Fruit fly (Drosophila melanogaster) whole organism, adult: Measurements from ENCODE around the gene CG14302.

ENCODE experiments used
- CG11617 ChIP-seq: fragments of 200-800 bp; sonication (Bioruptor generic); optimal IDR thresholded peaks from 2 replicates; lab custom pipeline; 2017; ENCODE audit warnings: mild to moderate bottlenecking, missing biosample characterization, missing genetic modification reagents, missing genetic modification characterization
- CG12768 ChIP-seq: fragments of 200-800 bp; sonication (Bioruptor generic); optimal IDR thresholded peaks from 2 replicates; lab custom pipeline; 2017; ENCODE audit warnings: missing biosample characterization, missing genetic modification characterization, mild to moderate bottlenecking, moderate library complexity, missing genetic modification reagents
- CG14711 ChIP-seq: fragments of 200-800 bp; sonication (Bioruptor generic); optimal IDR thresholded peaks from 2 replicates; lab custom pipeline; 2018; ENCODE audit warnings: missing biosample characterization, mild to moderate bottlenecking, missing genetic modification characterization, moderate library complexity
- CG1620 ChIP-seq: fragments of 200-800 bp; sonication (Bioruptor generic); optimal IDR thresholded peaks from 2 replicates; lab custom pipeline; 2016; ENCODE audit warnings: missing biosample characterization, missing genetic modification characterization
- CG33017 ChIP-seq: fragments of 200-800 bp; sonication (Bioruptor generic); optimal IDR thresholded peaks from 2 replicates; lab custom pipeline; 2018; ENCODE audit warnings: missing biosample characterization, mild to moderate bottlenecking, missing genetic modification characterization, moderate library complexity
- CG5204 ChIP-seq: fragments of 200-800 bp; sonication (Bioruptor generic); optimal IDR thresholded peaks from 2 replicates; lab custom pipeline; 2016; ENCODE audit warnings: missing biosample characterization, missing genetic modification characterization
- CG7045 ChIP-seq: fragments of 200-800 bp; sonication (Bioruptor generic); optimal IDR thresholded peaks from 2 replicates; lab custom pipeline; 2017; ENCODE audit warnings: missing biosample characterization, mild to moderate bottlenecking, missing genetic modification characterization
- CG7101 ChIP-seq: fragments of 200-800 bp; sonication (Bioruptor generic); optimal IDR thresholded peaks from 2 replicates; lab custom pipeline; 2018; ENCODE audit warnings: missing biosample characterization, mild to moderate bottlenecking, missing genetic modification characterization, moderate library complexity
- Clk ChIP-seq: fragments of 200-800 bp; sonication (Bioruptor generic); optimal IDR thresholded peaks from 2 replicates; lab custom pipeline; 2017; ENCODE audit warnings: missing biosample characterization, missing genetic modification characterization
- Crg-1 ChIP-seq: fragments of 200-800 bp; sonication (Bioruptor generic); optimal IDR thresholded peaks from 2 replicates; lab custom pipeline; 2016; ENCODE audit warnings: missing biosample characterization, missing genetic modification characterization
- Hr96 ChIP-seq: fragments of 200-800 bp; sonication (Bioruptor generic); optimal IDR thresholded peaks from 2 replicates; lab custom pipeline; 2016; ENCODE audit warnings: missing biosample characterization, missing genetic modification characterization
- Mnt ChIP-seq: fragments of 200-800 bp; sonication (Bioruptor generic); optimal IDR thresholded peaks from 2 replicates; lab custom pipeline; 2016; ENCODE audit warnings: missing biosample characterization, mild to moderate bottlenecking, missing genetic modification characterization
- bab1 ChIP-seq: fragments of 200-800 bp; sonication (Bioruptor generic); optimal IDR thresholded peaks from 3 replicates; lab custom pipeline; 2019; ENCODE audit warnings: missing biosample characterization, mild to moderate bottlenecking, missing genetic modification characterization, moderate library complexity
- cic ChIP-seq: fragments of 200-800 bp; sonication (Bioruptor generic); optimal IDR thresholded peaks from 2 replicates; lab custom pipeline; 2017; ENCODE audit warnings: missing biosample characterization, mild to moderate bottlenecking, missing genetic modification characterization, moderate library complexity
- cnc ChIP-seq, 2 experiments: fragments of >200 bp; optimal IDR thresholded peaks; 2 replicates each; lab custom pipeline; 2017
- kay ChIP-seq: fragments of 200-800 bp; sonication (Bioruptor generic); peaks from one replicate; lab custom pipeline; 2016; ENCODE audit warnings: missing biosample characterization, missing genetic modification characterization, borderline replicate concordance
- ovo ChIP-seq: fragments of 200-800 bp; sonication (Bioruptor generic); optimal IDR thresholded peaks from 2 replicates; lab custom pipeline; 2016; ENCODE audit warnings: missing biosample characterization, missing genetic modification characterization
- pad ChIP-seq: fragments of 200-800 bp; sonication (Bioruptor generic); optimal IDR thresholded peaks from 3 replicates; lab custom pipeline; 2017; ENCODE audit warnings: missing biosample characterization, missing genetic modification characterization, mild to moderate bottlenecking, moderate library complexity, missing genetic modification reagents
- tj ChIP-seq: fragments of 200-800 bp; sonication (Bioruptor generic); optimal IDR thresholded peaks from 3 replicates; lab custom pipeline; 2017; ENCODE audit warnings: missing biosample characterization, mild to moderate bottlenecking, missing genetic modification characterization, moderate library complexity
- toe ChIP-seq: fragments of 200-800 bp; sonication (Bioruptor generic); optimal IDR thresholded peaks from 2 replicates; lab custom pipeline; 2016; ENCODE audit warnings: missing biosample characterization, missing genetic modification characterization

The CG14302 gene

DNA sequence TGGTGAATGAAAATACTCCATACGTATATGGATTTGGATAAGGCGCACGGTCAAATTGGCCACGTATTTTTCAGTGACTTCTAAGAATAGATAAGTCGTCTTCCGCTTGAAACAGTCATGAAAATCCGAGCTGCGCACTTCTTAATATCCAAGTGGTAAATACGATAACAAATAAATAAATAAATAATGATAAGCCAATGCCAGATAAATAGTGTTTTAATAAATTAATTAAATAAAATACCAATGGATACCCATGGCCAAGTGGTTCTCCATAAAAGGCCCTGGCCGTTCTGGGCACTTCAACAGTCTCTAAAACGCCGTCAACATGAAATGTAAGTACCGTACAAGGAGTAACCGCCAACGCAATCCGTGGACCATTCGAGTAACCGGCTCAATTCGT, at the start of gene CG14302:
CG14302 (plus strand) TSS at position 301 of the 400 bp plus-strand sequence.
- no peak for TF ChIP-seq ovo (GFP tag; lab: Kevin White, UChicago)
- TF ChIP-seq CG12768 (GFP tag; lab: Kevin White, UChicago) = no peak
- no peak for TF ChIP-seq toe (GFP tag; lab: Kevin White, UChicago)
- TF ChIP-seq Clk (GFP tag; lab: Kevin White, UChicago) = no peak
- TF ChIP-seq CG1620 (GFP tag; lab: Kevin White, UChicago) = no peak
- no peak for TF ChIP-seq Mnt (GFP tag; lab: Kevin White, UChicago)
- TF ChIP-seq CG7101 (tag; lab: Kevin White, UChicago) = no peak
- no peak for TF ChIP-seq CG7045 (GFP tag; lab: Kevin White, UChicago)
- no peak for TF ChIP-seq Crg-1

dm6 chr3R:18692619-18693018, 39.9 kb upstream of the CG14302 start, which contains the start of gene Muc91C:
Gene Muc91C (minus strand): TSS chr3R:18692719.
- no peak for TF ChIP-seq Hr96

DNA sequence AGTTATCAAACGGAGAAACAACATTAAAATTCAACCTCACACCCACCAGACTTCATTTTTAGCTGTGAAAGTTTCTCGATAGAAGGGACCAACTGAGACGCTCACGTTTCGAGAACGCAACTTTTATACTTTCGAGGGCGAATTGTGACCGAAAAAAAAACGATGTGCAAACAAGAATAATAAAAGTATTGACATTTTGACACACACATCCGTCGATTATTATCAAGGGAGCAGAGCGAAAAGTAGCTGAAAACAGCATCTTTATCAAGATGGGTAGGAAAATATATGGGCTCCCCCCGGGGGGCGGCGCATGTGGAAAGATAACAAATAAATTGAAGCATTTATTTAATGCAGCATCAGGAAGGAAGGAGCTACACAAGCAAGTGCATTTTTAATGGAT, 38.9 kb upstream of the CG14302 start, which contains the start of gene CG14300:
CG14300 (minus strand) TSS at position 101 of the 400 bp plus-strand sequence.
- TF ChIP-seq toe (GFP tag; lab: Kevin White, UChicago) (no peak), pad (GFP tag; lab: Kevin White, UChicago) (no peak), cnc (optimal IDR thresholded peaks at IDR 0.05; lab: Kevin White, UChicago) (no peak), Clk (GFP tag; lab: Kevin White, UChicago) (no peak), Crg-1 (no peak), CG7045 (GFP tag; lab: Kevin White, UChicago) (no peak), cic (no peak), kay (no peak), CG12768 (GFP tag; lab: Kevin White, UChicago) (no peak), CG11617 (GFP tag; lab: Kevin White, UChicago) (no peak), Hr96 (no peak), CG1620 (GFP tag; lab: Kevin White, UChicago) (no peak), bab1 (GFP tag; lab: Kevin White, UChicago) (no peak), CG14711 (tag; lab: Kevin White, UChicago) (no peak), CG33017 (tag; lab: Kevin White, UChicago) (no peak), tj (GFP tag; lab: Kevin White, UChicago) (no peak)

DNA sequence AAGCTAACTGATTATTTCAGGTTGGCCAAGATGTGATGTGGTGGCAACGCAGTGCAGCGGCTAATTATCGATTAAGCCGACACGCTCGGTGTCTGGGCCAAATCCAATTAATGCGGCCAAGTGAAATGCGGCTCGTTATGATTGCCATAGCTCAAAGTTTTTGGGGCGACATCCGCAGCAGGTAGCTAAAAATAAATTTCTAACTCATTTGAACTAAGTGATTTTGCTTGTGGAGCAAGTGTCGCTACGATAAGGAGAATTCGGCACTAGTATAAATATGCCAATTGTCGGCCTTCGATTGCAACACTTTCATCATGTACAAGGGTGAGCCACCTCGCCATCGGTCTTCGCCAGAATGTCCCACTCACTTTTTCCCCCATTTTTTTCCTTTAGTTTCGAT, 37.5 kb upstream of the CG14302 start, which contains the start of gene CG34282:
CG34282 (plus strand) TSS at position 301 of the 400 bp plus-strand sequence.
- TF ChIP-seq CG7045 (GFP tag; lab: Kevin White, UChicago) (no peak), Clk (GFP tag; lab: Kevin White, UChicago) (no peak), CG5204 (GFP tag; lab: Kevin White, UChicago) (no peak), Crg-1 (no peak), Mnt (GFP tag; lab: Kevin White, UChicago) (no peak), CG14711 (tag; lab: Kevin White, UChicago) (no peak), CG33017 (tag; lab: Kevin White, UChicago) (no peak), ovo (GFP tag; lab: Kevin White, UChicago) (no peak), cic (no peak), CG12768 (GFP tag; lab: Kevin White, UChicago) (no peak)

dm6 chr3R:18698855-18699569, 33.5 kb upstream of the CG14302 start:
- TF ChIP-seq CG14711 (tag; lab: Kevin White, UChicago) (no peak), bab1 (GFP tag; lab: Kevin White, UChicago) (no peak), toe (GFP tag; lab: Kevin White, UChicago) (no peak), Mnt (GFP tag; lab: Kevin White, UChicago) (no peak), pad (GFP tag; lab: Kevin White, UChicago) (peak; percentile 93), ovo (GFP tag; lab: Kevin White, UChicago) (no peak)

DNA sequence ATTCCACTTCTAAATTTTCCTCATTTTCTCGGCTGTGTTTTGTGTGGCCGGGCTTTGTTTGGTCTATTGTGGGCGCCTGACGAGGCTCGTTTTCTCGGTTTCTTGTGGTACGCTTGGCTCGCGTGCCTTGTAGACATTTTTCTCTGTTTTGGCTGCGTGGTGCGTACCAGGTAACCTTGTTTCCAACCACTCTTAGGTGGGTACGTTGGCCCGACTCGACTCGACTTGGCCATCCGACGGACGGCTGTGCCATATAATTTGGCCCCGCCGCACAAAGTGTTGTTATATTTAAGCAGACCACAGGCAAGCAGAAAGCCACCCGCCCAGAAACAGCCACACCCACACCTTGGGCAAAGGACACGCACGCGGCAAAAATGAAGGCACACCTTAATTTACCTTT, 29.0 kb upstream of the CG14302 start:
- no peak for TF ChIP-seq CG7045 (GFP tag; lab: Kevin White, UChicago)
- TF ChIP-seq Mnt (GFP tag; lab: Kevin White, UChicago) = no peak
- no peak for TF ChIP-seq CG5204 (GFP tag; lab: Kevin White, UChicago)
- no peak for TF ChIP-seq cic
- TF ChIP-seq Crg-1 = no peak
- TF ChIP-seq CG7101 (tag; lab: Kevin White, UChicago) = no peak
- TF ChIP-seq cnc (optimal IDR thresholded peaks at IDR 0.05; lab: Kevin White, UChicago) = no peak
- no peak for TF ChIP-seq CG12768 (GFP tag; lab: Kevin White, UChicago)
- no peak for TF ChIP-seq CG14711 (tag; lab: Kevin White, UChicago)
- no peak for TF ChIP-seq CG11617 (GFP tag; lab: Kevin White, UChicago)
- no peak for TF ChIP-seq CG1620 (GFP tag; lab: Kevin White, UChicago)

DNA sequence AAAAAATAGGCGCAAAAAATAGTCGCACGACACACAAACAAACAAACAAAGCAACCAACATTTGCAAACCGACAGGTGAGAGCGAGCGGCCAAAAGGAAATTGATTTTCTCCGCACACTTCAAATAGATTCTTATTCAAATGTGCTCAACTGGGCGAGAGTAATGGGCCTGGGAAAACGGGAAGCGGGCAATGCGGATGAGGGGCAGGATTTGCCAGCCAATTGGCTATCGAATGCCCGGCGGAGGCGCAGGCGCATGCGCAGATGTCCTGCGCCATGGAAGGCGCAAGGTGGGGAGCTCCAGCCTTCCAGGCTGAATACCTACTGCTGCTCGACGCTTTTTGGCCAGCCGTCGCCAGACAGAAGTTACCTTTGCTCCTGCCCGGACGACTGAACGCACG, 27.3 kb upstream of the CG14302 start, which contains the start of the genes ChAT and VAChT:
ChAT (plus strand) TSS at position 352 of the 400 bp plus-strand sequence.
VAChT (plus strand) TSS at position 352 of the 400 bp plus-strand sequence.
- TF ChIP-seq Clk (GFP tag; lab: Kevin White, UChicago) = no peak
- TF ChIP-seq pad (GFP tag; lab: Kevin White, UChicago) = peak; percentile 77
